Worm (Caenorhabditis elegans): ENCODE results near the gene Y116A8B.4.

- no peak for TF ChIP-seq nhr-237 (tag; optimal IDR thresholded peaks at IDR 0.05)
- no peak for TF ChIP-seq lin-13 (tag; optimal IDR thresholded peaks at IDR 0.05)
- TF ChIP-seq drap-1 (GFP tag; optimal IDR thresholded peaks at IDR 0.05) = no peak
- no peak for TF ChIP-seq ceh-83 (GFP tag; optimal IDR thresholded peaks at IDR 0.05)
- no peak for TF ChIP-seq unc-62 (GFP tag; optimal IDR thresholded peaks at IDR 0.05)
- TF ChIP-seq snpc-4 (tag; optimal IDR thresholded peaks at IDR 0.05) = no peak
- TF ChIP-seq elt-1 (tag; optimal IDR thresholded peaks at IDR 0.05; ENCODE audit: borderline replicate concordance, insufficient read depth) = no peak
- TF ChIP-seq lsy-2 (tag; optimal IDR thresholded peaks at IDR 0.05) = no peak
- no peak for TF ChIP-seq blmp-1 (tag; optimal IDR thresholded peaks at IDR 0.05)
These were observed 12.8 kb upstream of the Y116A8B.4 start for ce11 chrIV:17210754-17211153.
